Fruit fly (Drosophila melanogaster) whole organism, embryonic: ENCODE measurements around the gene CG33124.

Source experiments
- Bgb ChIP-seq: fragments of 200-800 bp; sonication (Bioruptor generic); IDR thresholded peaks from 2 replicates; pipeline ENCODE4 v1.3.6; 2022; ENCODE audit warnings: missing biosample characterization, missing genetic modification characterization; ENCODE audit not compliant: partially characterized antibody
- Blimp-1 ChIP-seq: fragments of 200-800 bp; sonication (Bioruptor generic); optimal IDR thresholded peaks from 3 replicates; lab custom pipeline; 2018; ENCODE audit warnings: missing biosample characterization, missing genetic modification characterization, mild to moderate bottlenecking, moderate library complexity, missing genetic modification reagents
- CG11093 ChIP-seq: fragments of 200-800 bp; sonication (Bioruptor generic); IDR thresholded peaks from 3 replicates; pipeline ENCODE4 v1.3.6; 2022; ENCODE audit warnings: missing biosample characterization, missing genetic modification characterization
- CG13123 ChIP-seq: fragments of 200-800 bp; sonication (Bioruptor generic); optimal IDR thresholded peaks from 2 replicates; lab custom pipeline; 2016; ENCODE audit warnings: missing biosample characterization, missing genetic modification characterization
- CG15073 ChIP-seq: fragments of 200-800 bp; sonication (Bioruptor generic); optimal IDR thresholded peaks from 2 replicates; lab custom pipeline; 2016; ENCODE audit warnings: missing biosample characterization, missing genetic modification characterization
- CG16813 ChIP-seq: fragments of 200-800 bp; sonication (Bioruptor generic); IDR thresholded peaks from 3 replicates; pipeline ENCODE4 v1.3.6; 2022; ENCODE audit warnings: missing biosample characterization, missing genetic modification characterization; ENCODE audit not compliant: partially characterized antibody
- CG16815 ChIP-seq: fragments of 200-800 bp; sonication (Bioruptor generic); optimal IDR thresholded peaks from 3 replicates; lab custom pipeline; 2017; ENCODE audit warnings: missing biosample characterization, mild to moderate bottlenecking, missing genetic modification characterization
- CG18619 ChIP-seq: fragments of 200-800 bp; sonication (Bioruptor generic); optimal IDR thresholded peaks from 3 replicates; lab custom pipeline; 2017; ENCODE audit warnings: missing biosample characterization, mild to moderate bottlenecking, missing genetic modification characterization
- CG18764 ChIP-seq: fragments of 200-800 bp; sonication (Bioruptor generic); optimal IDR thresholded peaks from 3 replicates; lab custom pipeline; 2016; ENCODE audit warnings: missing biosample characterization, missing genetic modification characterization
- CG30403 ChIP-seq: fragments of 200-800 bp; sonication (Bioruptor generic); optimal IDR thresholded peaks from 3 replicates; lab custom pipeline; 2016; ENCODE audit warnings: missing biosample characterization, missing genetic modification characterization
- CG31441 ChIP-seq: fragments of 200-800 bp; sonication (Bioruptor generic); IDR thresholded peaks from 2 replicates; pipeline ENCODE4 v1.3.6; 2022; ENCODE audit warnings: missing biosample characterization, missing genetic modification characterization
- CG32532 ChIP-seq: fragments of 200-800 bp; sonication (Bioruptor generic); IDR thresholded peaks from 2 replicates; pipeline ENCODE4 v1.3.6; 2022; ENCODE audit warnings: missing biosample characterization, missing genetic modification characterization
- CG33557 ChIP-seq: fragments of 200-800 bp; sonication (Bioruptor generic); optimal IDR thresholded peaks from 2 replicates; lab custom pipeline; 2019; ENCODE audit warnings: missing biosample characterization, mild to moderate bottlenecking, missing genetic modification characterization, moderate library complexity
- CG3726 ChIP-seq: fragments of 200-800 bp; sonication (Bioruptor generic); IDR thresholded peaks from 3 replicates; pipeline ENCODE4, ENCODE4 v1.3.6; 2022; ENCODE audit warnings: missing biosample characterization, missing genetic modification characterization
- CG4617 ChIP-seq: fragments of 200-800 bp; sonication (Bioruptor generic); optimal IDR thresholded peaks from 3 replicates; lab custom pipeline; 2016; ENCODE audit warnings: missing biosample characterization, missing genetic modification characterization, borderline replicate concordance
- CG5245 ChIP-seq: fragments of 200-800 bp; sonication (Bioruptor generic); optimal IDR thresholded peaks from 3 replicates; lab custom pipeline; 2016; ENCODE audit warnings: missing biosample characterization, missing genetic modification characterization
- CG6689 ChIP-seq: fragments of 200-800 bp; sonication (Bioruptor generic); IDR thresholded peaks from 2 replicates; pipeline ENCODE4 v1.3.6; 2022; ENCODE audit warnings: missing biosample characterization, missing genetic modification characterization
- CG7357 ChIP-seq: fragments of 200-800 bp; sonication (Bioruptor generic); IDR thresholded peaks from 3 replicates; pipeline ENCODE4 v1.3.6; 2022; ENCODE audit warnings: missing biosample characterization, missing genetic modification characterization
- CG7786 ChIP-seq: fragments of 200-800 bp; sonication (Bioruptor generic); optimal IDR thresholded peaks from 2 replicates; lab custom pipeline; 2016; ENCODE audit warnings: missing biosample characterization, missing genetic modification characterization
- CG8924 ChIP-seq: fragments of 200-800 bp; optimal IDR thresholded peaks from 3 replicates; lab custom pipeline; 2019; ENCODE audit warnings: missing biosample characterization, mild to moderate bottlenecking, missing genetic modification characterization, moderate library complexity
- CG9609 ChIP-seq: fragments of 200-800 bp; sonication (Bioruptor generic); optimal IDR thresholded peaks from 3 replicates; lab custom pipeline; 2016; ENCODE audit warnings: missing biosample characterization, missing genetic modification characterization
- CG9727 ChIP-seq: fragments of 200-800 bp; sonication (Bioruptor generic); optimal IDR thresholded peaks from 3 replicates; lab custom pipeline; 2017; ENCODE audit warnings: missing biosample characterization, mild to moderate bottlenecking, missing genetic modification characterization
- CkIIα-i1 ChIP-seq: fragments of 200-800 bp; sonication (Bioruptor generic); IDR thresholded peaks from 2 replicates; pipeline ENCODE4 v1.3.6; 2022; ENCODE audit warnings: missing biosample characterization, missing genetic modification characterization
- Doc2 ChIP-seq: fragments of 200-800 bp; sonication (Bioruptor generic); IDR thresholded peaks from 2 replicates; pipeline ENCODE4 v1.3.6; 2022; ENCODE audit warnings: missing biosample characterization, missing genetic modification characterization
- Drgx ChIP-seq: fragments of 200-800 bp; sonication (Bioruptor generic); IDR thresholded peaks from 2 replicates; pipeline ENCODE4 v1.3.6; 2022; ENCODE audit warnings: missing biosample characterization, missing genetic modification characterization
- HLHmδ ChIP-seq: fragments of 200-800 bp; sonication (Bioruptor generic); optimal IDR thresholded peaks from 2 replicates; lab custom pipeline; 2018; ENCODE audit warnings: missing biosample characterization, mild to moderate bottlenecking, missing genetic modification characterization, moderate library complexity
- Mad ChIP-seq: fragments of 200-800 bp; sonication (Bioruptor generic); optimal IDR thresholded peaks from 2 replicates; lab custom pipeline; 2016; ENCODE audit warnings: missing biosample characterization, missing genetic modification characterization
- NfI ChIP-seq: fragments of 200-800 bp; sonication (Bioruptor generic); optimal IDR thresholded peaks from 3 replicates; lab custom pipeline; 2018; ENCODE audit warnings: missing biosample characterization, mild to moderate bottlenecking, missing genetic modification characterization, moderate library complexity
- Opbp ChIP-seq: fragments of 200-800 bp; sonication (Bioruptor generic); IDR thresholded peaks from 3 replicates; pipeline ENCODE4 v1.3.6; 2022; ENCODE audit warnings: missing biosample characterization, missing genetic modification characterization; ENCODE audit not compliant: partially characterized antibody
- Sry-δ ChIP-seq: fragments of 200-800 bp; sonication (Bioruptor generic); optimal IDR thresholded peaks from 2 replicates; lab custom pipeline; 2016; ENCODE audit warnings: missing biosample characterization, missing genetic modification characterization
- chinmo ChIP-seq: fragments of 200-800 bp; sonication (Bioruptor generic); IDR thresholded peaks from 4 replicates; pipeline ENCODE4 v1.3.6; 2022; ENCODE audit warnings: missing biosample characterization, missing genetic modification characterization; ENCODE audit not compliant: partially characterized antibody
- chm ChIP-seq: fragments of 200-800 bp; sonication (Bioruptor generic); IDR thresholded peaks from 2 replicates; pipeline ENCODE4 v1.3.6; 2022; ENCODE audit warnings: missing biosample characterization, missing genetic modification characterization
- chn ChIP-seq: fragments of 200-800 bp; sonication (Bioruptor generic); optimal IDR thresholded peaks from 2 replicates; lab custom pipeline; 2016; ENCODE audit warnings: missing biosample characterization, missing genetic modification characterization
- croc ChIP-seq: fragments of 200-800 bp; sonication (Bioruptor generic); conservative IDR thresholded peaks from 3 replicates; pipeline ENCODE4 v1.3.6; 2022; ENCODE audit warnings: missing biosample characterization, missing genetic modification characterization
- dmrt99B ChIP-seq: fragments of 200-800 bp; sonication (Bioruptor generic); optimal IDR thresholded peaks from 2 replicates; lab custom pipeline; 2018; ENCODE audit warnings: missing biosample characterization, mild to moderate bottlenecking, missing genetic modification characterization, moderate library complexity
- ems ChIP-seq: fragments of 200-800 bp; sonication (Bioruptor generic); optimal IDR thresholded peaks from 3 replicates; lab custom pipeline; 2016; ENCODE audit warnings: missing biosample characterization, missing genetic modification characterization
- esg ChIP-seq: fragments of 200-800 bp; sonication (Bioruptor generic); conservative IDR thresholded peaks from 2 replicates; pipeline ENCODE4 v1.3.6; 2022; ENCODE audit warnings: missing biosample characterization, missing genetic modification characterization
- ftz-f1 ChIP-seq: fragments of 200-800 bp; sonication (Bioruptor generic); optimal IDR thresholded peaks from 2 replicates; lab custom pipeline; 2016; ENCODE audit warnings: missing biosample characterization, missing genetic modification characterization
- lbe ChIP-seq: fragments of 200-800 bp; sonication (Bioruptor generic); optimal IDR thresholded peaks from 2 replicates; lab custom pipeline; 2016; ENCODE audit warnings: missing biosample characterization, mild to moderate bottlenecking, missing genetic modification characterization
- lmd ChIP-seq: fragments of 200-800 bp; sonication (Bioruptor generic); IDR thresholded peaks from 2 replicates; pipeline ENCODE4 v1.3.6; 2022; ENCODE audit warnings: missing biosample characterization, missing genetic modification characterization
- nau ChIP-seq: fragments of 200-800 bp; sonication (Bioruptor generic); optimal IDR thresholded peaks from 3 replicates; lab custom pipeline; 2017; ENCODE audit warnings: missing biosample characterization, mild to moderate bottlenecking, missing genetic modification characterization, missing genetic modification reagents
- org-1 ChIP-seq: fragments of 200-800 bp; sonication (Bioruptor generic); optimal IDR thresholded peaks from 2 replicates; lab custom pipeline; 2017; ENCODE audit warnings: missing biosample characterization, missing genetic modification characterization
- otp ChIP-seq: fragments of 200-800 bp; sonication (Bioruptor generic); IDR thresholded peaks from 3 replicates; pipeline ENCODE4, ENCODE4 v1.3.6; 2022; ENCODE audit warnings: missing biosample characterization, missing genetic modification characterization
- pan ChIP-seq, 4 experiments: fragments of >200 bp in 3 of 4; fragments of 200-800 bp in 1 of 4; sonication (Bioruptor generic) in 1 of 4; optimal IDR thresholded peaks in 3 of 4; IDR thresholded peaks in 1 of 4; 2 replicates each; pipeline versions ENCODE4 v1.3.6 to Lab custom; 2017 to 2022; ENCODE audit warnings: missing biosample characterization in 2 of 4, missing genetic modification characterization in 2 of 4, mixed read lengths in 1 of 4
- peb ChIP-seq: fragments of 200-800 bp; sonication (Bioruptor generic); IDR thresholded peaks from 2 replicates; pipeline ENCODE4 v1.3.6; 2022; ENCODE audit warnings: missing biosample characterization, missing genetic modification characterization
- shn ChIP-seq: fragments of 200-800 bp; sonication (Bioruptor generic); optimal IDR thresholded peaks from 3 replicates; lab custom pipeline; 2016; ENCODE audit warnings: missing biosample characterization, missing genetic modification characterization
- stc ChIP-seq: fragments of 200-800 bp; sonication (Bioruptor generic); IDR thresholded peaks from 2 replicates; pipeline ENCODE4 v1.3.6; 2022; ENCODE audit warnings: missing biosample characterization, missing genetic modification characterization
- tgo ChIP-seq: fragments of 200-800 bp; sonication (Bioruptor generic); IDR thresholded peaks from 3 replicates; pipeline ENCODE4 v1.3.6; 2022; ENCODE audit warnings: missing biosample characterization, missing genetic modification characterization
- wor ChIP-seq: fragments of 200-800 bp; sonication (Bioruptor generic); IDR thresholded peaks from 2 replicates; pipeline ENCODE4 v1.3.6; 2022; ENCODE audit warnings: missing biosample characterization, missing genetic modification characterization

Gene CG33124

dm6 chr2L:2198613-2199432, 10.1 kb downstream of the CG33124 start (continued):
- no peak for TF ChIP-seq peb (GFP tag; lab: Robert Waterston, UW)
- TF ChIP-seq lmd (GFP tag; lab: Robert Waterston, UW), result no peak
- TF ChIP-seq CG13123 (GFP tag; lab: Kevin White, UChicago), result peak; percentile 65
- TF ChIP-seq org-1 (GFP tag; lab: Kevin White, UChicago), result peak; percentile 86
- no peak for TF ChIP-seq CG3726 (GFP tag; lab: Robert Waterston, UW)
- no peak for TF ChIP-seq CG6689
- peak; percentile 57 for TF ChIP-seq CG4617 (GFP tag; lab: Kevin White, UChicago)
- peak; percentile 82 for TF ChIP-seq chn (GFP tag; lab: Kevin White, UChicago)
- TF ChIP-seq HLHmδ (GFP tag; lab: Kevin White, UChicago), result peak; percentile 65
- no peak for TF ChIP-seq stc (GFP tag; lab: Robert Waterston, UW)
- TF ChIP-seq CG16813, result no peak
- TF ChIP-seq Drgx (GFP tag; lab: Robert Waterston, UW), result no peak
- TF ChIP-seq shn (GFP tag; lab: Kevin White, UChicago), result peak; percentile 82
- no peak for TF ChIP-seq esg (GFP tag; lab: Robert Waterston, UW)
- TF ChIP-seq Opbp (GFP tag; lab: Robert Waterston, UW), result no peak
- TF ChIP-seq CG16815 (GFP tag; lab: Kevin White, UChicago), result peak; percentile 82
- TF ChIP-seq Sry-δ (GFP tag; lab: Kevin White, UChicago), result peak; percentile 37
- TF ChIP-seq chm (GFP tag; lab: Robert Waterston, UW), result no peak
- TF ChIP-seq pan (optimal IDR thresholded peaks at IDR 0.05; lab: Kevin White, UChicago), result no peak
- no peak for TF ChIP-seq pan (GFP tag; optimal IDR thresholded peaks at IDR 0.05 in 1 of 2, IDR thresholded peaks at IDR 0.05 in 1 of 2)
- TF ChIP-seq dmrt99B (tag; lab: Kevin White, UChicago), result peak; percentile 88
- TF ChIP-seq Bgb (GFP tag; lab: Robert Waterston, UW), result no peak
- peak; percentile 89 for TF ChIP-seq CG9609
- TF ChIP-seq CkIIα-i1, result no peak
- TF ChIP-seq CG32532, result no peak
- no peak for TF ChIP-seq chinmo
- peak; percentile 78 for TF ChIP-seq NfI (GFP tag; lab: Kevin White, UChicago)
- peak; percentile 32 for TF ChIP-seq CG33557 (GFP tag; lab: Kevin White, UChicago)
- TF ChIP-seq croc (GFP tag; lab: Robert Waterston, UW), result peak; percentile 85
- TF ChIP-seq CG15073 (GFP tag; lab: Kevin White, UChicago), result peak; percentile 32
- peak; percentile 74 for TF ChIP-seq nau (GFP tag; lab: Kevin White, UChicago)
- peak; percentile 87 for TF ChIP-seq CG8924 (tag; lab: Kevin White, UChicago)
- TF ChIP-seq CG7786 (GFP tag; lab: Kevin White, UChicago), result peak; percentile 85
- peak; percentile 84 for TF ChIP-seq CG11093 (GFP tag; lab: Robert Waterston, UW)
- TF ChIP-seq Doc2, result no peak
- peak; percentile 90 for TF ChIP-seq ems
- no peak for TF ChIP-seq CG31441 (GFP tag; lab: Robert Waterston, UW)
- TF ChIP-seq CG9727 (GFP tag; lab: Kevin White, UChicago), result peak; percentile 85
- peak; percentile 97 for TF ChIP-seq lbe (GFP tag; lab: Kevin White, UChicago)
- TF ChIP-seq CG5245 (GFP tag; lab: Kevin White, UChicago), result peak; percentile 85
- peak; percentile 76; the same call in 1 of the 3 replicates for TF ChIP-seq CG7357 (GFP tag; lab: Robert Waterston, UW)
- TF ChIP-seq Mad (GFP tag; lab: Kevin White, UChicago), result peak; percentile 76
- peak; percentile 76 for TF ChIP-seq CG18619 (GFP tag; lab: Kevin White, UChicago)
- peak; percentile 91 for TF ChIP-seq CG30403 (GFP tag; lab: Kevin White, UChicago)
- peak; percentile 81 for TF ChIP-seq CG18764 (GFP tag; lab: Kevin White, UChicago)
- no peak for TF ChIP-seq wor (GFP tag; lab: Robert Waterston, UW)
- peak; percentile 100 for TF ChIP-seq ftz-f1 (GFP tag; lab: Kevin White, UChicago)
- no peak for TF ChIP-seq tgo (GFP tag; lab: Robert Waterston, UW)
- TF ChIP-seq otp (GFP tag; lab: Robert Waterston, UW), result no peak
- peak; percentile 86 for TF ChIP-seq Blimp-1 (GFP tag; lab: Kevin White, UChicago)
